Worm (Caenorhabditis elegans): ENCODE data around the gene Y39E4B.11.
A peak's percentile ranks its signal among the peaks of the same experiment; 100 is the strongest.
"Not testable (repeated sequence)": the region's sequence is repeated elsewhere in the genome, so short reads cannot be mapped to it uniquely, and the experiment has no call there.

Y39E4B.11 gene

DNA sequence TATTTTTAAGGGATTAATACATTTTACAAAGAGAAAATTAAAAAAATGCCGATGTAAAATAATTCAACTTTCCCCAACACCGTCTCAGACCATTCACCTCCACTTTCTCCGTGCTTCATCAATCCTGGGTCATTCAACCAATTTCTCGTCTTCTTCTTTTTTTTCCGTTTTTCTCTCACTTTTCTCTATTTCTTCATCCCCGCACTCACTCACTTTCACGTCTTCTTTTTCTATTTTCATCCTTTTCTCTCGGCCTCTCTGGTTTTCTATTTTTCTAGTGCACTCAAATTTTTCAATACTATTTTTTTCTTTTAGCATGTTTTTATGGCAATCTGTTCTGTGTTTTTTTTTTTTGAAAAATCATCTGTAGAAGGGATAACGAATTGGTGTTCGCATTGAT, 10.9 kb downstream of the Y39E4B.11 start:
- TF ChIP-seq unc-39 (tag; optimal IDR thresholded peaks at IDR 0.05) (no peak), C34F6.9 (tag; optimal IDR thresholded peaks at IDR 0.05) (peak; percentile 41), unc-55 (GFP tag; optimal IDR thresholded peaks at IDR 0.05) (peak; percentile 66), ztf-11 (tag; optimal IDR thresholded peaks at IDR 0.05) (no peak), blmp-1 (tag; optimal IDR thresholded peaks at IDR 0.05; ENCODE audit: insufficient read depth) (peak; percentile 58), aly-2 (tag; optimal IDR thresholded peaks at IDR 0.05) (no peak), sem-4 (tag; optimal IDR thresholded peaks at IDR 0.05) (peak; percentile 29)

DNA sequence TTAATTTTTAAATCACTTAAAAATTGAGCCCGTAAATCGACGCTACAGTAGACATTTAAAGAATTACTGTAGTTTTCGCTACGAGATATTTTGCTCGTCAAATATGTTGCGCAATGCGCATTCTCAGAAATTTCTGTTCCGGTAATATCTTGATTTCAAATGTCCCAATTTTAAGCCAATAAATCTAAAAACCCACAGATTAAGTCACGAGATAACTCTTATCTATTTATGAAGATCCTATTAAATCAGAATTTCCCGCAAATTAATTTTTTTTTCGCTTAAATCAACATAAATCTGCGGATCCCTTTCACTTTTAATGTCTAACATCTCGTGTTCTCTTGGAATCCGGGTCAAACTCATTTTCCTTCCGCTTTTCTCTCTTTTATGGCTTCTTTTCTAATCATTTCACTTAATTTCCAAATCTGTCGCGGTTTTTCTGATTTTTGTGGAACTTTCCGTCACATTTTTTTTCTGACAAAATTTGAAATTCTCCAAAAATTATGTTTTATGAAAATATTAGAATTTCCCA, 11.8 kb downstream of the Y39E4B.11 start:
- TF ChIP-seq unc-55 (GFP tag; optimal IDR thresholded peaks at IDR 0.05): no peak
- TF ChIP-seq sem-4 (tag; optimal IDR thresholded peaks at IDR 0.05): peak; percentile 72
- TF ChIP-seq blmp-1 (tag; optimal IDR thresholded peaks at IDR 0.05; ENCODE audit: insufficient read depth): peak; percentile 3

DNA sequence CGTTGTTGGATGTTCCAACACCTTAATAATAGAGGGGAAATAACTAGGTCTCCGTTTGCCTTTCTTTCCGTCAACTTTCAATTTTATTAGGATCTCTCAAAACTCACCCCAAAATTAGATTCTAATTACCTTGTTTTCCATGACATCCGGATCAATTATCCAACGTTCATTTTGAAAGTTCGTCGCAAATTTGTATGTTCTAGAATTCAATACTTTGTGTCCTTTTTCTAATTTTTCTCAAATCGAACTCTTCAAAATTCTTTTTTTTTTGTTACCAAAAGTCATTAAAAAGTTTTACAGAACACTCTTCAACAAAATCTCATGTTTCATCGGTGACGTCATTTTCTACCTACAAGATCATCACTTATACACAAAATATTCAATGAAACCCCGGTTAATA, 18.0 kb downstream of the Y39E4B.11 start, which contains the start of gene Y43F4A.1:
Y43F4A.1 (plus strand) TSS at position 301 of the 400 bp plus-strand sequence.
- TF ChIP-seq nhr-21 (tag; optimal IDR thresholded peaks at IDR 0.05): no peak
- no peak for TF ChIP-seq unc-39 (tag; optimal IDR thresholded peaks at IDR 0.05)
- no peak for TF ChIP-seq lin-11 (tag; optimal IDR thresholded peaks at IDR 0.05)
- no peak for TF ChIP-seq gmeb-1 (tag; optimal IDR thresholded peaks at IDR 0.05)
- TF ChIP-seq nhr-12 (tag; optimal IDR thresholded peaks at IDR 0.05): no peak
- TF ChIP-seq nhr-77 (tag; optimal IDR thresholded peaks at IDR 0.05): no peak
- no peak for TF ChIP-seq ZK546.5 (tag; optimal IDR thresholded peaks at IDR 0.05)

DNA sequence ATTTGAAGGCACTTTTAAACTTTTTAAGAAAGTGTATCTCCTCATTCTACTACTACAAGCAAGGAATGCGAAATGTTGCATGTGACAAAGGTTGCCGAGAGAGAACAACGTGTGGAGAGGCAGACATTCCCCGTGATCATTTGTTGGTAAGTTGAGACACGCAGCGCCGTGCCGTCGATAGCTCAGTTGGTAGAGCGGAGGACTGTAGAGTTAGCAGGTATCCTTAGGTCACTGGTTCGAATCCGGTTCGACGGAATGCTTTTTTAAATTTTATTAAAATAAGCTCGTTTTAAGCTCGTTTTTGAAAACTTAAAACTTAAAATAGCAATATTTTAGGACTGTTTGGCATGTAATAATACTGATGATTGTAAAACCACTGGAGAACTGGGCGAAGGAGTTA, 19.6 kb downstream of the Y39E4B.11 start:
- no peak for TF ChIP-seq aly-2 (tag; optimal IDR thresholded peaks at IDR 0.05)
- TF ChIP-seq nhr-25 (tag; optimal IDR thresholded peaks at IDR 0.05): peak; percentile 2
- peak; percentile 39 for TF ChIP-seq gmeb-1 (tag; optimal IDR thresholded peaks at IDR 0.05)

DNA sequence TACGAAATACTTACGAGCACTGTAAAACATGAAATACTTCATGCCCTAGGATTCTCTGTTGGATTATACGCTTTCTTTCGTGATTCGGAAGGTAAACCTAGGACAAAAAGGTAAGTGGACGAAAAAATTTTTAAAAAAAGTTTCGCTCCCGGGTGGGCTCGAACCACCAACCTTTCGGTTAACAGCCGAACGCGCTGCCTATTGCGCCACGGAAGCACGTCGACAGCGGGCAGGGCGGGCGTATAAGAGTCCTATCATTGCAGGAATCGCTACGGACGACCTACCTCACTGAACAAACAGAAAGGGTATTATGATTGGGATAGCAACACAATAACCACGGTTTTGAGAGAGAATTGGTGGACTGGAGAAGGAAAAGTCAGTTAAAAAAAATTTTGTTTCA, 20.2 kb downstream of the Y39E4B.11 start:
- no peak for TF ChIP-seq unc-39 (tag; optimal IDR thresholded peaks at IDR 0.05)
- TF ChIP-seq fos-1 (tag; optimal IDR thresholded peaks at IDR 0.05): peak; percentile 27
- TF ChIP-seq nhr-23 (tag; optimal IDR thresholded peaks at IDR 0.05): no peak
- TF ChIP-seq gmeb-1 (tag; optimal IDR thresholded peaks at IDR 0.05): peak; percentile 41
- TF ChIP-seq sma-9 (GFP tag; optimal IDR thresholded peaks at IDR 0.05): peak; percentile 27
- no peak for TF ChIP-seq sma-9 (tag; optimal IDR thresholded peaks at IDR 0.05)
- peak; percentile 8 for TF ChIP-seq sma-3 (GFP tag; optimal IDR thresholded peaks at IDR 0.05)
- TF ChIP-seq nhr-129 (tag; optimal IDR thresholded peaks at IDR 0.05): peak; percentile 7
- TF ChIP-seq mbf-1 (tag; optimal IDR thresholded peaks at IDR 0.05): no peak

DNA sequence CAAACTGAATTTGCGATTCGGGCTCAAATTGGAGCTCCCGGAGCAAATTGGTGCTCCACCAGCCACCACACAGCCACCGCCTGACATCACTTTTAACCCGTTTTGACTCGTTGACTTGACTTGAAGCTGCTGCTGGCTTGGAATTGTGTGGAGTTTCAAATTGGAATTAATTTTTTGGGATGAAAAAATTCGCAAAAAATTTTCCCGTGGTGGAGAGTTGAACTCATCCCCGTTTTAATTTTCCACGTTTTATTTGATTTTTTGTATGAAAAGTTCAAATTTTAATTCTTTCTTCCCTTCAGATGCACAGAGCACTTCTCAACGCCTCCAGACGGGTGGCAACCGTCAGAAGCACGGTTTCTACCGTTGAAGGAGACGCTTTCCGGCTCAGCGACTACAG, 40.5 kb downstream of the Y39E4B.11 start, which contains the start of gene Y43F4A.4:
Y43F4A.4 (plus strand) TSS at position 301 of the 400 bp plus-strand sequence.
- TF ChIP-seq mab-5 (tag; optimal IDR thresholded peaks at IDR 0.05); sma-9 (GFP tag; optimal IDR thresholded peaks at IDR 0.05); sma-9 (tag; optimal IDR thresholded peaks at IDR 0.05); unc-39 (tag; optimal IDR thresholded peaks at IDR 0.05): not testable (repeated sequence)

DNA sequence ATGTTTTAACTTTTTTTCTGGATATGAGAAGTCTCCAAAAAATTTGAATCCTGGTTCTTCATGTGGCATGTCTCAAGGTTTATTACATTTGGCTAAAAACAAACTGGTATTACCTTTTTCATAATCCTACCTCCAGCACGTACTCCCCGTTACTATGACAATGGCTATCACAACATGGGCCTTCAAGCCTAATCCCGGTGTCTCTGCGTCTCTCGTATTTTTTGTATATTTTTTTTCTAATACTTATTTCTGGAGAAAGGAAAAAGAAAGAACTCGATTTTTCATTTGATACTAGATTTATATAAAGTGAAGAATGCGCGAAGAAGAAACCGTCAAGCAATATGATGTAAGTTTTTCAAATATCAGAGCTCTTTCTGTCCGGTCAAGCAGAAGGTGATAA, 41.5 kb downstream of the Y39E4B.11 start, which contains the start of gene anoh-1:
anoh-1 (plus strand) TSS at position 301 of the 400 bp plus-strand sequence.
- no peak for TF ChIP-seq nhr-129 (tag; optimal IDR thresholded peaks at IDR 0.05)
- TF ChIP-seq C34F6.9 (tag; optimal IDR thresholded peaks at IDR 0.05): no peak
- no peak for TF ChIP-seq peb-1 (tag; optimal IDR thresholded peaks at IDR 0.05)
- no peak for TF ChIP-seq R02D3.7 (tag; optimal IDR thresholded peaks at IDR 0.05)
- no peak for TF ChIP-seq nhr-23 (tag; optimal IDR thresholded peaks at IDR 0.05)
- TF ChIP-seq nhr-6 (tag; optimal IDR thresholded peaks at IDR 0.05): no peak
- no peak for TF ChIP-seq F13H6.1 (tag; optimal IDR thresholded peaks at IDR 0.05)
- no peak for TF ChIP-seq fos-1 (tag; optimal IDR thresholded peaks at IDR 0.05)
- TF ChIP-seq sma-9 (GFP tag; optimal IDR thresholded peaks at IDR 0.05): no peak
- TF ChIP-seq sma-9 (tag; optimal IDR thresholded peaks at IDR 0.05): no peak
- TF ChIP-seq unc-39 (tag; optimal IDR thresholded peaks at IDR 0.05): no peak
- no peak for TF ChIP-seq snpc-4 (tag; optimal IDR thresholded peaks at IDR 0.05)
- TF ChIP-seq sma-3 (GFP tag; optimal IDR thresholded peaks at IDR 0.05): no peak
- TF ChIP-seq elt-3 (tag; optimal IDR thresholded peaks at IDR 0.05): no peak
- TF ChIP-seq ztf-11 (tag; optimal IDR thresholded peaks at IDR 0.05): no peak
